Worm (Caenorhabditis elegans) whole organism, L2 larva: ENCODE results near the gene srg-69.

Experiments used
- C34F6.9 ChIP-seq: fragments of 150-350 bp; optimal IDR thresholded peaks from 2 replicates; lab custom pipeline; 2014; ENCODE audit warnings: missing biosample characterization, missing genetic modification characterization
- F13H6.1 ChIP-seq: sonication (generic microtip); optimal IDR thresholded peaks from 2 replicates; lab custom pipeline; 2016; ENCODE audit warnings: missing genetic modification characterization, missing compliant biosample characterization
- R02D3.7 ChIP-seq: fragments of 150-350 bp; optimal IDR thresholded peaks from 2 replicates; lab custom pipeline; 2014; ENCODE audit warnings: missing biosample characterization, missing genetic modification characterization
- Y55F3AM.14 ChIP-seq: fragments of 200-800 bp; sonication (Bioruptor generic); optimal IDR thresholded peaks from 2 replicates; lab custom pipeline; 2018; ENCODE audit warnings: mild to moderate bottlenecking, missing genetic modification characterization, missing compliant biosample characterization
- alr-1 ChIP-seq: fragments of 150-350 bp; optimal IDR thresholded peaks from 2 replicates; lab custom pipeline; 2014; ENCODE audit warnings: missing biosample characterization, missing genetic modification characterization
- aly-2 ChIP-seq: fragments of 150-350 bp; optimal IDR thresholded peaks from 2 replicates; lab custom pipeline; 2014; ENCODE audit warnings: missing biosample characterization, missing genetic modification characterization
- ama-1 ChIP-seq: fragments of 150-350 bp; optimal IDR thresholded peaks from 2 replicates; lab custom pipeline; 2018; ENCODE audit warnings: inconsistent platforms
- blmp-1 ChIP-seq: sonication (generic microtip); optimal IDR thresholded peaks from 2 replicates; lab custom pipeline; 2017; ENCODE audit warnings: missing genetic modification characterization, mild to moderate bottlenecking, missing compliant biosample characterization, antibody characterized with exemption, moderate library complexity; ENCODE audit not compliant: insufficient read depth
- ceh-82 ChIP-seq: fragments of 150-350 bp; optimal IDR thresholded peaks from 2 replicates; lab custom pipeline; 2014; ENCODE audit warnings: missing biosample characterization, missing genetic modification characterization
- crh-2 ChIP-seq: sonication (generic microtip); optimal IDR thresholded peaks from 2 replicates; lab custom pipeline; 2017; ENCODE audit warnings: missing biosample characterization, missing genetic modification characterization
- dmd-4 ChIP-seq: sonication (generic microtip); optimal IDR thresholded peaks from 2 replicates; lab custom pipeline; 2017; ENCODE audit warnings: missing biosample characterization, missing genetic modification characterization
- elt-1 ChIP-seq: fragments of 150-350 bp; optimal IDR thresholded peaks from 2 replicates; lab custom pipeline; 2014; ENCODE audit warnings: missing biosample characterization, missing genetic modification characterization
- elt-3 ChIP-seq: sonication (generic microtip); optimal IDR thresholded peaks from 2 replicates; lab custom pipeline; 2017; ENCODE audit warnings: missing biosample characterization, missing genetic modification characterization
- gmeb-1 ChIP-seq: fragments of 150-350 bp; optimal IDR thresholded peaks from 2 replicates; lab custom pipeline; 2014; ENCODE audit warnings: missing biosample characterization, missing genetic modification characterization
- lin-11 ChIP-seq: fragments of 150-350 bp; sonication (generic microtip); optimal IDR thresholded peaks from 2 replicates; lab custom pipeline; 2014; ENCODE audit warnings: missing biosample characterization, missing genetic modification characterization, inconsistent platforms, mixed read lengths
- lin-13 ChIP-seq: fragments of 150-350 bp; optimal IDR thresholded peaks from 2 replicates; lab custom pipeline; 2014; ENCODE audit warnings: missing biosample characterization, missing genetic modification reagents, missing genetic modification characterization
- lin-39 ChIP-seq: fragments of 150-350 bp; optimal IDR thresholded peaks from 2 replicates; lab custom pipeline; 2014; ENCODE audit warnings: missing biosample characterization, missing genetic modification reagents, missing genetic modification characterization
- lsy-2 ChIP-seq, 2 experiments: fragments of 150-350 bp in 1 of 2; sonication (generic microtip) in 1 of 2; optimal IDR thresholded peaks; 2 replicates each; lab custom pipeline; 2014 to 2017; ENCODE audit warnings: missing biosample characterization in 2 of 2, missing genetic modification characterization in 2 of 2
- mab-5 ChIP-seq: fragments of 150-350 bp; optimal IDR thresholded peaks from 2 replicates; lab custom pipeline; 2014; ENCODE audit warnings: missing biosample characterization, missing genetic modification characterization
- mbf-1 ChIP-seq: sonication (generic microtip); optimal IDR thresholded peaks from 2 replicates; lab custom pipeline; 2017; ENCODE audit warnings: missing biosample characterization, missing genetic modification characterization
- mdl-1 ChIP-seq, 2 experiments: fragments of 150-350 bp in 1 of 2; sonication (generic microtip) in 1 of 2; optimal IDR thresholded peaks; 2 replicates each; lab custom pipeline; 2017; ENCODE audit warnings: missing biosample characterization in 2 of 2, missing genetic modification characterization in 2 of 2
- nhr-10 ChIP-seq: sonication (generic microtip); optimal IDR thresholded peaks from 2 replicates; lab custom pipeline; 2017; ENCODE audit warnings: missing biosample characterization, missing genetic modification characterization
- nhr-11 ChIP-seq: fragments of 150-350 bp; optimal IDR thresholded peaks from 2 replicates; lab custom pipeline; 2014; ENCODE audit warnings: missing biosample characterization, missing genetic modification characterization
- nhr-129 ChIP-seq: fragments of 150-350 bp; optimal IDR thresholded peaks from 2 replicates; lab custom pipeline; 2014; ENCODE audit warnings: missing biosample characterization, missing genetic modification characterization
- nhr-21 ChIP-seq: fragments of 150-350 bp; optimal IDR thresholded peaks from 2 replicates; lab custom pipeline; 2014; ENCODE audit warnings: missing biosample characterization, missing genetic modification characterization
- nhr-23 ChIP-seq: fragments of 150-350 bp; optimal IDR thresholded peaks from 2 replicates; lab custom pipeline; 2014; ENCODE audit warnings: missing biosample characterization, missing genetic modification reagents, missing genetic modification characterization
- nhr-237 ChIP-seq: fragments of 150-350 bp; optimal IDR thresholded peaks from 2 replicates; lab custom pipeline; 2014; ENCODE audit warnings: missing biosample characterization, missing genetic modification characterization
- nhr-6 ChIP-seq: fragments of 150-350 bp; optimal IDR thresholded peaks from 2 replicates; lab custom pipeline; 2014; ENCODE audit warnings: missing biosample characterization, missing genetic modification characterization
- nhr-77 ChIP-seq: fragments of 150-350 bp; optimal IDR thresholded peaks from 2 replicates; lab custom pipeline; 2014; ENCODE audit warnings: missing biosample characterization, missing genetic modification characterization
- peb-1 ChIP-seq: fragments of 150-350 bp; optimal IDR thresholded peaks from 2 replicates; lab custom pipeline; 2014; ENCODE audit warnings: missing biosample characterization, missing genetic modification characterization
- sem-4 ChIP-seq: fragments of 150-350 bp; optimal IDR thresholded peaks from 2 replicates; lab custom pipeline; 2014; ENCODE audit warnings: missing biosample characterization, missing genetic modification reagents, missing genetic modification characterization
- skn-1 ChIP-seq: sonication (generic microtip); optimal IDR thresholded peaks from 2 replicates; lab custom pipeline; 2017; ENCODE audit warnings: missing biosample characterization, missing genetic modification characterization
- sma-9 ChIP-seq, 2 experiments: fragments of 150-350 bp in 1 of 2; sonication (generic microtip) in 1 of 2; optimal IDR thresholded peaks; 2 replicates each; lab custom pipeline; 2014 to 2016; ENCODE audit warnings: missing genetic modification characterization in 2 of 2, mild to moderate bottlenecking in 1 of 2, missing biosample characterization in 1 of 2, missing compliant biosample characterization in 1 of 2, missing genetic modification reagents in 1 of 2, moderate library complexity in 1 of 2
- snpc-4 ChIP-seq: fragments of 150-350 bp; optimal IDR thresholded peaks from 2 replicates; lab custom pipeline; 2014; ENCODE audit warnings: missing biosample characterization, missing genetic modification characterization
- unc-39 ChIP-seq: fragments of 150-350 bp; optimal IDR thresholded peaks from 2 replicates; lab custom pipeline; 2014; ENCODE audit warnings: missing biosample characterization, missing genetic modification characterization
- unc-55 ChIP-seq: fragments of 150-350 bp; sonication (generic microtip); optimal IDR thresholded peaks from 3 replicates; lab custom pipeline; 2014; ENCODE audit warnings: missing biosample characterization, missing genetic modification reagents, missing genetic modification characterization
- zag-1 ChIP-seq: fragments of 150-350 bp; optimal IDR thresholded peaks from 2 replicates; lab custom pipeline; 2014; ENCODE audit warnings: missing biosample characterization, missing genetic modification characterization
- ztf-1 ChIP-seq: fragments of 200-800 bp; sonication (Bioruptor generic); conservative IDR thresholded peaks from 2 replicates; pipeline ENCODE4 v1.3.6; 2022; ENCODE audit warnings: missing genetic modification characterization, missing compliant biosample characterization
- ztf-11 ChIP-seq: sonication (generic microtip); optimal IDR thresholded peaks from 2 replicates; lab custom pipeline; 2017; ENCODE audit warnings: missing biosample characterization, missing genetic modification characterization
- ztf-4 ChIP-seq: fragments of 150-350 bp; optimal IDR thresholded peaks from 2 replicates; lab custom pipeline; 2014; ENCODE audit warnings: missing biosample characterization, missing genetic modification characterization

srg-69 gene

DNA sequence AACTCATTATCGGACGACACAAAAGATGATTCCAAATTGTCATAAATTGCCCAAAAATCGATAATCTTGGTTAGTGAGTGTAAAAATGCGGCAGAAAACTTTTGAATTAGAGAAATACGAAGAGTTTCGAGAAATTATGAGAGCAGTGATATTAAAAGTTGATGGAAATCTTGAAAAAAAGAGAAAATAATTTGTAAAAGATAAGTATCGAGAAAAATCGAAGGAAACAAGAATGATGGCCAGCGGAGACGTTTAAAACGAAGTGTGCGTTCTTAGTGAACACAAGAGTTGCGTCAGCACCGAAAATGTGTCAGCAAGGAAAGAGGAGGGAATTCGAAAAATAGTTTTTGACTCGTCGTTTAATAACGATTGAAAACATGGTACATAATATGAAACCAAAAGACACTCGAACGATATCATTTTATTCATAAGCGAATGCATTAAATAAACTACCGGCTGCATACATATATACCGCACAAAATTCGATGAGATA lies 34.4 kb downstream of the srg-69 start, which contains the start of gene ndx-6 (continued):
- peak; percentile 87 for TF ChIP-seq sma-9 (GFP tag; optimal IDR thresholded peaks at IDR 0.05; lab: Kevin White, UChicago)
- no peak for TF ChIP-seq sma-9 (tag; optimal IDR thresholded peaks at IDR 0.05; lab: Kevin White, UChicago)
- peak; percentile 40 for TF ChIP-seq R02D3.7
- TF ChIP-seq ztf-4 = peak; percentile 73

DNA sequence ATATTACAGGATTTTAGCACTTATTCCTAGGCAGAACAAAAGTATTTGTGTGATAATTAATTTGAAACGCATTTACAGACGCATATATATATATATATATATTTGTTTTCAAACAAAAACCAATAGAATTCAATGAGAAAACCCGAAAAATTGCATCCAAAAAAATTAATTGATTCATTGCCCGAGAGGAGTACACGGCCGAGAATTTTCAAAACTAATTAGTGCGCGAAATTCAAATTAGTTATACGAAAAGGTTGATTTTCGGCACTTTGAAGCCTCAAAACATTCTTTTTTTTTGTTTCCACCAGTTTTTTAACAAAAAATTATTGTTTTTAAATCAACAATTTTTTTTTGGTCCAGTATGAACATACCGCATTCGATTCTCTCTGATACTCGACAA lies 36.0 kb downstream of the srg-69 start:
- TF ChIP-seq C34F6.9 (tag; lab: Kevin White, UChicago) (no peak), mbf-1 (no peak), dmd-4 (tag; lab: Kevin White, UChicago) (no peak), sma-9 (GFP tag; optimal IDR thresholded peaks at IDR 0.05; lab: Kevin White, UChicago) (no peak), sma-9 (tag; optimal IDR thresholded peaks at IDR 0.05; lab: Kevin White, UChicago) (no peak), lsy-2 (tag; optimal IDR thresholded peaks at IDR 0.05; lab: Kevin White, UChicago) (no peak), nhr-237 (no peak), ztf-4 (no peak), crh-2 (no peak), unc-55 (GFP tag; lab: Kevin White, UChicago) (no peak)

DNA sequence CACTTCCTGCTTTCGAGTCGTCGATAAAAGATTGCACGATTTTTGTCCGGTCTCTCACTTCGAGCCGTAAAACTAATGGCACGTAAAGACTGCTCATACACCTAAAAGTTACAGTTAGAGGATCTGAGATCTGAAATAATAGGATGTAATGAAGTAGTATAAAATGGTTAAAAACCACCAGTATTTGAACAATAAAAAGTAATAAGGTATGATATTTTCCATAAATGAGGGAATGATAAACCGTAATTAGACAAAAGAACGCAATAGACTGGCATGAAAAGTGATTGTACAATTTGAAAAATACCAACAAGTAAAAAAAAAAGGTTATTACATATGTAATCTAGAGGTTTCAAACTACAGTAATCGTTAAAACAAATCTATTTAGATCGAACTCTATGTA lies 37.6 kb downstream of the srg-69 start, which contains the start of gene brap-2:
Gene brap-2, minus strand, starts transcription at position 101 of the 400 bp plus-strand sequence.
- no peak for TF ChIP-seq nhr-23
- no peak for TF ChIP-seq crh-2
- no peak for TF ChIP-seq dmd-4 (tag; lab: Kevin White, UChicago)
- no peak for TF ChIP-seq zag-1 (tag; lab: Kevin White, UChicago)
- TF ChIP-seq, all 48 proteins: peak for 0

DNA sequence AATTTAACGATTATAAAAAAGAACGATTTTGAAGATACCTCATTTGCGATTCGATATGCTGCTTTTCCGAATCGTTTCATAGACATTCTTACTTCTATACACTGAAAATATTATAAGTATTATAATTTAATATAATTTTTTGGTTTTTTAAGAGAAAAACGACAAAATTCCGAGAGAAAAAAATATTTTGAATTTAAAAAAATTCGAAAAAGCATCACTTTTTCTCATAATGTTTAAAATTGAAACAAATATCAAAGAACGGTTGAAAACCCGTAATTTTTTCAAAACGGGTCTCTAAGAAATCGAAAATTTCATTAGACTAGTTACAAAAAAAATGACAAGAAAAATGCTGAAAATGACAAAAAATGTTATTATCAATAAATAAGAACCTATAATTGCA lies 40.1 kb downstream of the srg-69 start, which contains the start of gene pink-1:
Gene pink-1, minus strand, starts transcription at position 101 of the 400 bp plus-strand sequence.
- TF ChIP-seq nhr-6 (tag; lab: Kevin White, UChicago) = no peak
- no peak for TF ChIP-seq dmd-4 (tag; lab: Kevin White, UChicago)
- no peak for TF ChIP-seq skn-1 (tag; lab: Kevin White, UChicago)
- TF ChIP-seq ztf-1 (GFP tag; lab: Robert Waterston, UW) = no peak
- no peak for TF ChIP-seq elt-1 (tag; lab: Kevin White, UChicago)
- TF ChIP-seq blmp-1 = no peak
- no peak for TF ChIP-seq ceh-82 (tag; lab: Kevin White, UChicago)
- TF ChIP-seq ama-1 = no peak
- no peak for TF ChIP-seq zag-1 (tag; lab: Kevin White, UChicago)
- no peak for TF ChIP-seq gmeb-1
- TF ChIP-seq crh-2 = no peak
- TF ChIP-seq snpc-4 (tag; lab: Kevin White, UChicago) = no peak
- TF ChIP-seq lsy-2 (tag; optimal IDR thresholded peaks at IDR 0.05; lab: Kevin White, UChicago) = no peak
- no peak for TF ChIP-seq R02D3.7

DNA sequence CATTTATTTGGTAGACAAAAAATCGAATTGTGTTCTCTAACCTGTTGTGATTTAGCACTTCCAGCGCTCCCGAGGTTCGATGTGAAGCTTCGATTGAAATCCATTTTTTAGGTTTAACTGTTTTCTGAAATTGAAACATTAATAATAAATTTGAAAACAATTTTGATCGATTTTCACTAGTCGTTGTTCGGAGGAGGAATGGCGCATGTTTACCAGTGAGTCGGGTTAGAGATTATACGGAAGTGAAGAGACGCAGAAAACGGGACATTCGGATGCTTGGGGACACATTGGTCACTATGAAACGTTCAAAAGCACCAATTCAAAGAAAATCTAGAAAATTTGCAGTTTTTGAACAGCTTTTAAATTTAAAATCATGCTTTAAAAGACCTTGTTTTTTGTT lies 43.3 kb downstream of the srg-69 start, which contains the start of gene fbxl-3:
Gene fbxl-3, minus strand, starts transcription at position 124 of the 400 bp plus-strand sequence.
- TF ChIP-seq lin-13 (GFP tag; lab: Kevin White, UChicago) = no peak
- TF ChIP-seq unc-55 (GFP tag; lab: Kevin White, UChicago) = no peak
- no peak for TF ChIP-seq nhr-237
- TF ChIP-seq ztf-4 = no peak
- no peak for TF ChIP-seq lin-11 (tag; lab: Kevin White, UChicago)
- no peak for TF ChIP-seq elt-3
- no peak for TF ChIP-seq C34F6.9 (tag; lab: Kevin White, UChicago)
- no peak for TF ChIP-seq nhr-11 (tag; lab: Kevin White, UChicago)
- no peak for TF ChIP-seq gmeb-1
- TF ChIP-seq nhr-129 = no peak

DNA sequence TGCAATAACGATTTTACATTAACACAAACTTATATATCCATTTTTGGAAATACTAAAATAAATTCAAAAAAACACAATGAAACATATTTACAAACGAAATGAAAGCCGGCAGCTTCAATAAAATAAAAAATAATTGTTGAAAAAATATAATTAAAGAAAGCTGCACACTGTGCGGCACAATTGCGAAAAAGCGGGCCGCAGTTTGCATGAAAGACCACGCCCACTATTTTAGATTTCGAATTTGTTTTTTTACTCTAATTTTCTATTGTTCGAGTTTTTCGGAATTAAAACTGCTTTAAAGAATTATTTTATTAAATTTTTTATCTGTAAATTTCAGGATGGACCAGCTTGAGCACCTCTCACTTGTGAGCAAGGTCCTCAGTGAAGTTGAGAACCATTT lies 43.7 kb downstream of the srg-69 start, which contains the start of gene mog-5:
Gene mog-5, plus strand, starts transcription at position 338 of the 400 bp plus-strand sequence.
- no peak for TF ChIP-seq alr-1 (tag; lab: Kevin White, UChicago)
- TF ChIP-seq ztf-11 (tag; lab: Kevin White, UChicago) = no peak
- TF ChIP-seq blmp-1 = no peak
- TF ChIP-seq ama-1 = no peak
- no peak for TF ChIP-seq nhr-237
- no peak for TF ChIP-seq sma-9 (GFP tag; optimal IDR thresholded peaks at IDR 0.05; lab: Kevin White, UChicago)
- TF ChIP-seq sma-9 (tag; optimal IDR thresholded peaks at IDR 0.05; lab: Kevin White, UChicago) = no peak
- no peak for TF ChIP-seq lin-39 (tag; lab: Kevin White, UChicago)
- no peak for TF ChIP-seq nhr-21
- peak; percentile 8 for TF ChIP-seq C34F6.9 (tag; lab: Kevin White, UChicago)
- no peak for TF ChIP-seq mab-5 (tag; lab: Kevin White, UChicago)
- no peak for TF ChIP-seq ceh-82 (tag; lab: Kevin White, UChicago)
- TF ChIP-seq skn-1 (tag; lab: Kevin White, UChicago) = no peak
- no peak for TF ChIP-seq R02D3.7
- peak; percentile 57 for TF ChIP-seq gmeb-1
- no peak for TF ChIP-seq dmd-4 (tag; lab: Kevin White, UChicago)
- peak; percentile 45 for TF ChIP-seq unc-55 (GFP tag; lab: Kevin White, UChicago)
- TF ChIP-seq mdl-1 (tag; optimal IDR thresholded peaks at IDR 0.05; lab: Kevin White, UChicago) = no peak
- TF ChIP-seq nhr-23 = no peak
- no peak for TF ChIP-seq nhr-77 (tag; lab: Kevin White, UChicago)
- TF ChIP-seq Y55F3AM.14 (GFP tag; lab: Kevin White, UChicago) = no peak
- TF ChIP-seq elt-3 = no peak
- no peak for TF ChIP-seq F13H6.1
- no peak for TF ChIP-seq aly-2 (tag; lab: Kevin White, UChicago)
- no peak for TF ChIP-seq unc-39 (tag; lab: Kevin White, UChicago)
- TF ChIP-seq sem-4 (tag; lab: Kevin White, UChicago) = peak; percentile 12
- TF ChIP-seq snpc-4 (tag; lab: Kevin White, UChicago) = no peak
- no peak for TF ChIP-seq lin-13 (GFP tag; lab: Kevin White, UChicago)
- no peak for TF ChIP-seq mbf-1
- no peak for TF ChIP-seq nhr-10 (tag; lab: Kevin White, UChicago)
- no peak for TF ChIP-seq peb-1 (tag; lab: Kevin White, UChicago)
